Fruit fly (Drosophila melanogaster): Measurements from ENCODE around the gene Itpr.

Itpr gene

dm6 chr3R:5518627-5519026, 1.7 kb downstream of the Itpr start (continued):
- TF ChIP-seq Dfd (GFP tag; optimal IDR thresholded peaks at IDR 0.05) = no peak
- TF ChIP-seq lilli (GFP tag; optimal IDR thresholded peaks at IDR 0.05) = peak; percentile 17
- peak; percentile 29 for TF ChIP-seq CG3065 (GFP tag; optimal IDR thresholded peaks at IDR 0.05)
- TF ChIP-seq tll (GFP tag; optimal IDR thresholded peaks at IDR 0.05) = no peak
- no peak for TF ChIP-seq CrebB (tag; optimal IDR thresholded peaks at IDR 0.05)
- peak; percentile 91 for TF ChIP-seq Awh (GFP tag; IDR thresholded peaks at IDR 0.05)
- TF ChIP-seq HHEX (GFP tag; optimal IDR thresholded peaks at IDR 0.05) = peak; percentile 30
- TF ChIP-seq gcm2 (GFP tag; optimal IDR thresholded peaks at IDR 0.05) = no peak
- no peak for TF ChIP-seq ash1 (GFP tag; optimal IDR thresholded peaks at IDR 0.05)
- TF ChIP-seq ERR (GFP tag; optimal IDR thresholded peaks at IDR 0.05) = no peak
- TF ChIP-seq br (optimal IDR thresholded peaks at IDR 0.05) = no peak
- TF ChIP-seq CG12942 (GFP tag; optimal IDR thresholded peaks at IDR 0.05) = peak; percentile 39
- peak; percentile 36 for TF ChIP-seq pb (GFP tag; optimal IDR thresholded peaks at IDR 0.05)
- peak; percentile 18 to 56 for TF ChIP-seq Trl (optimal IDR thresholded peaks at IDR 0.05)
- TF ChIP-seq Trl (GFP tag; optimal IDR thresholded peaks at IDR 0.05) = peak; percentile 52
- TF ChIP-seq CG18599 (GFP tag; optimal IDR thresholded peaks at IDR 0.05) = no peak
- no peak for TF ChIP-seq en (GFP tag; optimal IDR thresholded peaks at IDR 0.05)
- TF ChIP-seq CG17385 (GFP tag; optimal IDR thresholded peaks at IDR 0.05) = peak; percentile 28
- TF ChIP-seq maf-S (GFP tag; optimal IDR thresholded peaks at IDR 0.05) = no peak
- TF ChIP-seq Camta (GFP tag; optimal IDR thresholded peaks at IDR 0.05) = peak; percentile 1
- no peak for TF ChIP-seq B-H2 (GFP tag; optimal IDR thresholded peaks at IDR 0.05)
- no peak for TF ChIP-seq ro (GFP tag; IDR thresholded peaks at IDR 0.05)
- TF ChIP-seq CG17328 (GFP tag; IDR thresholded peaks at IDR 0.05) = peak; percentile 55
- peak; percentile 48 for TF ChIP-seq CG17802 (tag; optimal IDR thresholded peaks at IDR 0.05)
- peak; percentile 65 for TF ChIP-seq CG16863 (GFP tag; optimal IDR thresholded peaks at IDR 0.05)
- TF ChIP-seq ATbp (GFP tag; optimal IDR thresholded peaks at IDR 0.05) = peak; percentile 67
- no peak for TF ChIP-seq E2f1 (GFP tag; IDR thresholded peaks at IDR 0.05)
- TF ChIP-seq CG6254 (GFP tag; optimal IDR thresholded peaks at IDR 0.05) = peak; percentile 34
- peak; percentile 46 for TF ChIP-seq D19A (tag; optimal IDR thresholded peaks at IDR 0.05)
- TF ChIP-seq slbo (GFP tag; IDR thresholded peaks at IDR 0.05) = peak; percentile 37; the same call in 1 of the 2 replicates
- TF ChIP-seq twi (tag; optimal IDR thresholded peaks at IDR 0.05) = no peak
- TF ChIP-seq CG31441 (GFP tag; IDR thresholded peaks at IDR 0.05) = peak; percentile 65
- TF ChIP-seq CG8478 (optimal IDR thresholded peaks at IDR 0.05) = no peak
- no peak for TF ChIP-seq CG42726 (GFP tag; IDR thresholded peaks at IDR 0.05; ENCODE audit: partially characterized antibody)
- peak; percentile 87 for TF ChIP-seq sens (GFP tag)
- no peak for TF ChIP-seq CG15011 (GFP tag; optimal IDR thresholded peaks at IDR 0.05)
- TF ChIP-seq CG17568 (GFP tag; optimal IDR thresholded peaks at IDR 0.05) = no peak
- TF ChIP-seq zen2 (GFP tag; IDR thresholded peaks at IDR 0.05; ENCODE audit: partially characterized antibody) = no peak
- TF ChIP-seq dmrt11E (tag; optimal IDR thresholded peaks at IDR 0.05) = peak; percentile 39
- no peak for TF ChIP-seq CG2129 (GFP tag; IDR thresholded peaks at IDR 0.05; ENCODE audit: partially characterized antibody)
- TF ChIP-seq CG16813 (GFP tag; IDR thresholded peaks at IDR 0.05; ENCODE audit: partially characterized antibody) = no peak
- no peak for TF ChIP-seq h (optimal IDR thresholded peaks at IDR 0.05)
- TF ChIP-seq nerfin-1 (tag; optimal IDR thresholded peaks at IDR 0.05) = peak; percentile 21
- TF ChIP-seq CG7786 (GFP tag; optimal IDR thresholded peaks at IDR 0.05) = peak; percentile 23
- TF ChIP-seq ato (GFP tag; IDR thresholded peaks at IDR 0.05; ENCODE audit: partially characterized antibody) = no peak
- TF ChIP-seq Gsc (GFP tag; IDR thresholded peaks at IDR 0.05) = no peak
- TF ChIP-seq abd-A (tag; optimal IDR thresholded peaks at IDR 0.05) = no peak
- peak; percentile 36 for TF ChIP-seq CG10267 (tag; optimal IDR thresholded peaks at IDR 0.05)
- no peak for TF ChIP-seq jigr1 (GFP tag; IDR thresholded peaks at IDR 0.05)
- TF ChIP-seq BEAF-32 (GFP tag; optimal IDR thresholded peaks at IDR 0.05) = no peak
- TF ChIP-seq ara (GFP tag; IDR thresholded peaks at IDR 0.05) = 0 out of 2 replicates have a peak, but pooled peaks have one; percentile 8
- TF ChIP-seq ab (GFP tag; optimal IDR thresholded peaks at IDR 0.05) = no peak
